Worm (Caenorhabditis elegans) whole organism, dauer: ENCODE measurements around the gene ifc-2.

Source experiments
- unc-62 ChIP-seq: sonication (generic microtip); optimal IDR thresholded peaks from 2 replicates; lab custom pipeline; 2017; ENCODE audit warnings: missing biosample characterization, missing genetic modification reagents, missing genetic modification characterization

The ifc-2 gene

ce11 chrX:654804-655203 is at the start of gene ifc-2:
TSS of gene ifc-2 (minus strand) at chrX:654904.
- no peak for TF ChIP-seq unc-62 (GFP tag; lab: Kevin White, UChicago)

ce11 chrX:696253-696652 is 41.5 kb upstream of the ifc-2 start:
- TF ChIP-seq unc-62 (GFP tag; lab: Kevin White, UChicago), result no peak

ce11 chrX:691613-692012 is 36.9 kb upstream of the ifc-2 start, which contains the start of gene ncam-1:
TSS of gene ncam-1 (plus strand) at chrX:691913.
- TF ChIP-seq unc-62 (GFP tag; lab: Kevin White, UChicago), result no peak

ce11 chrX:688602-689001 is 33.9 kb upstream of the ifc-2 start:
- TF ChIP-seq unc-62 (GFP tag; lab: Kevin White, UChicago), result no peak

- no peak for TF ChIP-seq unc-62 (GFP tag; lab: Kevin White, UChicago)
These were observed 28.0 kb upstream of the ifc-2 start, which contains the start of gene Y9C12A.1 for ce11 chrX:682691-683090. TSS of gene Y9C12A.1 (minus strand) at chrX:682791.

ce11 chrX:681413-681812 is 26.7 kb upstream of the ifc-2 start:
- TF ChIP-seq unc-62 (GFP tag; lab: Kevin White, UChicago), result no peak

- no peak for TF ChIP-seq unc-62 (GFP tag; lab: Kevin White, UChicago)
These were observed 26.2 kb upstream of the ifc-2 start, which contains the start of gene T19D7.7 for ce11 chrX:680920-681319. TSS of gene T19D7.7 (minus strand) at chrX:681020.

- no peak for TF ChIP-seq unc-62 (GFP tag; lab: Kevin White, UChicago)
These were observed 17.1 kb upstream of the ifc-2 start, which contains the start of gene lgc-32 for ce11 chrX:671807-672206. TSS of gene lgc-32 (plus strand) at chrX:672107.

- TF ChIP-seq unc-62 (GFP tag; lab: Kevin White, UChicago), result no peak
These were observed 15.9 kb upstream of the ifc-2 start, which contains the start of gene T19D7.6 for ce11 chrX:670603-671002. TSS of gene T19D7.6 (minus strand) at chrX:670800.

ce11 chrX:666125-666524 is 11.4 kb upstream of the ifc-2 start, which contains the start of gene T19D7.5:
TSS of gene T19D7.5 (minus strand) at chrX:666225.
- TF ChIP-seq unc-62 (GFP tag; lab: Kevin White, UChicago), result no peak

ce11 chrX:661727-662330 is 7.1 kb upstream of the ifc-2 start, which contains the start of gene rund-1:
TSS of gene rund-1 (minus strand) at chrX:661777.
- no peak for TF ChIP-seq unc-62 (GFP tag; lab: Kevin White, UChicago)

- no peak for TF ChIP-seq unc-62 (GFP tag; lab: Kevin White, UChicago)
These were observed 1.2 kb upstream of the ifc-2 start, which contains the start of gene lpr-7 for ce11 chrX:655884-656283. TSS of gene lpr-7 (plus strand) at chrX:656184.

ce11 chrX:651616-652015 is 3.1 kb downstream of the ifc-2 start:
- TF ChIP-seq unc-62 (GFP tag; lab: Kevin White, UChicago), result no peak

ce11 chrX:646493-646892 is 8.2 kb downstream of the ifc-2 start:
- no peak for TF ChIP-seq unc-62 (GFP tag; lab: Kevin White, UChicago)

ce11 chrX:645589-645988 is 9.1 kb downstream of the ifc-2 start:
- no peak for TF ChIP-seq unc-62 (GFP tag; lab: Kevin White, UChicago)

ce11 chrX:642817-643216 is 11.9 kb downstream of the ifc-2 start:
- TF ChIP-seq unc-62 (GFP tag; lab: Kevin White, UChicago), result no peak

ce11 chrX:641440-641839 is 13.3 kb downstream of the ifc-2 start, which contains the start of gene M6.11:
TSS of gene M6.11 (minus strand) at chrX:641540.
- no peak for TF ChIP-seq unc-62 (GFP tag; lab: Kevin White, UChicago)
